Worm (Caenorhabditis elegans): ENCODE results near the gene C18A3.7.

DNA sequence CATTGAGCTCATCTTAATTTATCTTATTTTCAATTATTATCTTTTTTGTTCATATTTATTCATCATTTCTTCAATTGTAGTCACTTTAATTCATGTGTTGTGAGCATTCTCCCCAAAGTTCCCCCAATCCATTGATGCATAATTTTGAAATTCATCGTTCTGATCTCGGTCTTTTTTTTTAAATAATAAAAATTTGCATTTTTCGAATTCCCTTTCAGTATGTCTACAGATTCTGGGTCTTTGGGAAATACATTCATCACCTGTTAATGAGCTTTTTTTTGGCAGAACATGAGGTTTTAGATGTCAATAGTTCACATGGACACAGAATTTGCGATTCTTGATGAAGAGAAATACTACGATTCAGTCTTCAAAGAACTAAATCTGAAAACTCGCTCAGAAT, 10.4 kb downstream of the C18A3.7 start, which contains the start of gene damt-1:
- TF ChIP-seq hlh-30 (tag; optimal IDR thresholded peaks at IDR 0.05; ENCODE audit: insufficient read depth) (no peak), fkh-10 (GFP tag; optimal IDR thresholded peaks at IDR 0.05) (no peak), ama-1 (optimal IDR thresholded peaks at IDR 0.05) (no peak), ref-2 (tag; optimal IDR thresholded peaks at IDR 0.05) (no peak), ceh-22 (tag; optimal IDR thresholded peaks at IDR 0.05) (no peak), hlh-6 (tag; optimal IDR thresholded peaks at IDR 0.05) (no peak), F13H6.1 (tag; optimal IDR thresholded peaks at IDR 0.05) (no peak), pqm-1 (tag; optimal IDR thresholded peaks at IDR 0.05) (no peak), dmd-4 (tag; optimal IDR thresholded peaks at IDR 0.05; ENCODE audit: borderline replicate concordance) (no peak), sox-2 (GFP tag; IDR thresholded peaks at IDR 0.05) (no peak), eyg-1 (tag; optimal IDR thresholded peaks at IDR 0.05) (no peak)
